Worm (Caenorhabditis elegans): ENCODE data around the gene C31H2.3.

- TF ChIP-seq tra-4 (tag; optimal IDR thresholded peaks at IDR 0.05): no peak
- no peak for TF ChIP-seq ama-1 (optimal IDR thresholded peaks at IDR 0.05)
- TF ChIP-seq tbx-37 (GFP tag; conservative IDR thresholded peaks at IDR 0.05): no peak
- TF ChIP-seq pes-1 (GFP tag; IDR thresholded peaks at IDR 0.05): no peak
Observed at ce11 chrX:5193402-5193801, 39.2 kb upstream of the C31H2.3 start.

All from whole organism, early embryonic.